Worm (Caenorhabditis elegans): ENCODE data around the gene C45B11.2.

The C45B11.2 gene

DNA sequence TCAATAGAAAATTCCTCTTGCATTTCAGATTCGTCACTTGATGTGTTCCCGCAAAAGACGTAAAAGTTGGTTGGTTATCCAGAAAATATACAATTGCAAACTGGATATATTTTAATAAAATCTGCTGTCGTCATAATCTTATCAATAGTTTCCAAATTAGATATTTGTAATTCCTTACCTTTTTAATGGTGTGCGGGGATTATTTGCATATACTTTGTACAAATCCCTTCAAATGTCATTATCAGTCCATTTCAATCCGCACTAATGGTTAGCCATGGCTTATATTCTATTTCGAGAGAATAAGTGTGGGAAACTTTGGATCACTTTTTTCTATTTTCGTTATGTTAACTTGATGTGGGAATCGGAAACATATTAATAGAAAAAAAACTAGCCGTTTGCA is 38.4 kb upstream of the C45B11.2 start:
- TF ChIP-seq xnd-1 (tag; optimal IDR thresholded peaks at IDR 0.05), result no peak
- TF ChIP-seq sdz-38 (tag; optimal IDR thresholded peaks at IDR 0.05), result no peak
- TF ChIP-seq T26A5.8 (tag; optimal IDR thresholded peaks at IDR 0.05), result no peak
- no peak for TF ChIP-seq egl-44 (GFP tag; IDR thresholded peaks at IDR 0.05)
- TF ChIP-seq ekl-4 (GFP tag; IDR thresholded peaks at IDR 0.05), result no peak
- TF ChIP-seq lsl-1 (GFP tag; optimal IDR thresholded peaks at IDR 0.05), result no peak
- TF ChIP-seq nhr-80 (tag; optimal IDR thresholded peaks at IDR 0.05), result no peak
- no peak for TF ChIP-seq hrde-1 (tag; optimal IDR thresholded peaks at IDR 0.05; ENCODE audit: borderline replicate concordance)
- TF ChIP-seq F55B11.4 (tag; optimal IDR thresholded peaks at IDR 0.05; ENCODE audit: borderline replicate concordance, insufficient read depth), result no peak

DNA sequence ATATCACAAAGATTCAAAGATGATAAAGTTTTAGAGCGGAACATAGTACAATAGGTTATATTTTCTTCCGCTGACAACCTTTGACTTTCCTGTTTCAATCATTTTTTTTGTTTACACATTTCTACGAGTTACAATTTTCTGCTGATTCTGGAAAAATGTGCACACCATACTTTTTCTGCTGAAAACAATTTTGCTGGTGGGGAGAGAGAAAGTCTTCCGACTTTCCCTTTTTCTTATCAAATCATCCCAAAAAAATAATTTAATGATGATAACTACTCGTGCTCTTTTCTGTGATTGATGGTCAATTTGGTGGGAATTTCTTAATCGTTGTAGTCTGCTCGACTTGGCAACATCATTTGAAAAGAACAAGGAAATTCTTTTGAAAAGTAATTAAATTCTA is 34.9 kb upstream of the C45B11.2 start:
- TF ChIP-seq ceh-100 (GFP tag; IDR thresholded peaks at IDR 0.05) (no peak), ceh-58 (GFP tag; IDR thresholded peaks at IDR 0.05) (no peak), repo-1 (tag; optimal IDR thresholded peaks at IDR 0.05) (no peak), ets-4 (GFP tag; optimal IDR thresholded peaks at IDR 0.05) (no peak), nhr-80 (tag; optimal IDR thresholded peaks at IDR 0.05) (peak; percentile 92), snpc-3.4 (tag; optimal IDR thresholded peaks at IDR 0.05) (no peak), tbx-9 (tag; optimal IDR thresholded peaks at IDR 0.05; ENCODE audit: borderline replicate concordance) (no peak), lin-35 (GFP tag; optimal IDR thresholded peaks at IDR 0.05) (no peak), cebp-1 (GFP tag; IDR thresholded peaks at IDR 0.05) (no peak), cebp-1 (tag; optimal IDR thresholded peaks at IDR 0.05) (peak; percentile 2), Y79H2A.3 (GFP tag; conservative IDR thresholded peaks at IDR 0.05) (no peak), F23B12.7 (tag; optimal IDR thresholded peaks at IDR 0.05; ENCODE audit: insufficient read depth) (no peak), Y56A3A.18 (GFP tag; IDR thresholded peaks at IDR 0.05) (no peak), dox-1 (GFP tag; IDR thresholded peaks at IDR 0.05) (peak; percentile 30; the same call in 1 of the 2 replicates), madf-10 (tag; optimal IDR thresholded peaks at IDR 0.05) (no peak), cebp-2 (GFP tag; IDR thresholded peaks at IDR 0.05) (no peak)

DNA sequence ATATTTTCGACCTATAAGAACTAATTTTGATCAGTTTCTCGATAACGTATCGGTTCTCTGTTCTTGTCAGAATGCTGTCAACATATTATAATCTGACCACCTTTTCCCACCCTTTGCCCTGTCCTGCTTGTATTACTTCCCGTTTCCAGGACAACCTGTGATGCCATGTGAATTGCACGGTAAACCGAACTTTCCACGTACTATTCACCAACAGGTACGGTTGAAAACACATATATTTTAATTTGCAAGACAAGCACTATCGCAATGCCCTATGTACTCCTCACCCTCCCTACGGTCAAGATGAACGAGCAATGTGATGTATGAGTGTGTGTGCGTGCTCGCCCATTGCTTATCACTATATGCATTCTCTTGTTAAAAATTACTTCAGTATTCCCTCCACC is 33.4 kb upstream of the C45B11.2 start:
- TF ChIP-seq xnd-1 (tag; optimal IDR thresholded peaks at IDR 0.05) (no peak), pbrm-1 (GFP tag; IDR thresholded peaks at IDR 0.05) (0 out of 2 replicates have a peak, but pooled peaks have one; percentile 7), F49E8.2 (tag; optimal IDR thresholded peaks at IDR 0.05; ENCODE audit: insufficient read depth) (no peak), unc-62 (GFP tag; optimal IDR thresholded peaks at IDR 0.05) (peak; percentile 35), aptf-3 (GFP tag; IDR thresholded peaks at IDR 0.05) (no peak), akir-1 (GFP tag; optimal IDR thresholded peaks at IDR 0.05) (no peak), nhr-80 (tag; optimal IDR thresholded peaks at IDR 0.05) (peak; percentile 99), C17E4.6 (GFP tag; IDR thresholded peaks at IDR 0.05) (no peak), T26A5.8 (tag; optimal IDR thresholded peaks at IDR 0.05) (no peak), ztf-22 (GFP tag; optimal IDR thresholded peaks at IDR 0.05) (peak; percentile 89), lin-40 (tag; optimal IDR thresholded peaks at IDR 0.05) (peak; percentile 4), egl-18 (GFP tag; IDR thresholded peaks at IDR 0.05) (no peak), snpc-4 (GFP tag; optimal IDR thresholded peaks at IDR 0.05) (no peak), snpc-4 (tag; optimal IDR thresholded peaks at IDR 0.05) (no peak), gei-17 (GFP tag; optimal IDR thresholded peaks at IDR 0.05) (no peak), egrh-3 (GFP tag; IDR thresholded peaks at IDR 0.05) (no peak), attf-5 (GFP tag; optimal IDR thresholded peaks at IDR 0.05) (no peak), let-526 (GFP tag; IDR thresholded peaks at IDR 0.05) (no peak), ztf-6 (GFP tag; IDR thresholded peaks at IDR 0.05) (no peak), cebp-1 (GFP tag; IDR thresholded peaks at IDR 0.05) (no peak), cebp-1 (tag; optimal IDR thresholded peaks at IDR 0.05) (peak; percentile 22), lag-1 (GFP tag; IDR thresholded peaks at IDR 0.05) (no peak), mcd-1 (GFP tag; IDR thresholded peaks at IDR 0.05) (no peak), Y53G8AR.9 (GFP tag; conservative IDR thresholded peaks at IDR 0.05) (no peak), tbp1 (GFP tag; optimal IDR thresholded peaks at IDR 0.05) (peak; percentile 2), nhr-120 (GFP tag; IDR thresholded peaks at IDR 0.05) (no peak), nhr-90 (tag; optimal IDR thresholded peaks at IDR 0.05) (peak; percentile 62), nhr-179 (tag; optimal IDR thresholded peaks at IDR 0.05) (no peak)

All from whole organism, young adult.